Fruit fly (Drosophila melanogaster): ENCODE data around the gene CG15046.

The CG15046 gene

dm6 chrX:18479307-18480134 lies 9.9 kb downstream of the CG15046 start, which contains the start of gene CG32547:
Gene CG32547, minus strand, starts transcription at chrX:18479487.
- peak; percentile 88 for TF ChIP-seq psq (GFP tag; optimal IDR thresholded peaks at IDR 0.05)
- TF ChIP-seq OdsH (GFP tag; optimal IDR thresholded peaks at IDR 0.05) = no peak
- no peak for TF ChIP-seq dsf (GFP tag; optimal IDR thresholded peaks at IDR 0.05; ENCODE audit: borderline replicate concordance)
- peak; percentile 80 for TF ChIP-seq pan (optimal IDR thresholded peaks at IDR 0.05)
- peak; percentile 67 for TF ChIP-seq woc (GFP tag; optimal IDR thresholded peaks at IDR 0.05)
- no peak for TF ChIP-seq rgr (GFP tag; optimal IDR thresholded peaks at IDR 0.05)
- TF ChIP-seq Hnf4 (GFP tag; optimal IDR thresholded peaks at IDR 0.05) = no peak
- TF ChIP-seq Myc (optimal IDR thresholded peaks at IDR 0.05) = no peak
- no peak for TF ChIP-seq CG32264 (GFP tag; optimal IDR thresholded peaks at IDR 0.05)
- TF ChIP-seq foxo (GFP tag; optimal IDR thresholded peaks at IDR 0.05) = peak in 1 of 2 experiments; percentile 48
- TF ChIP-seq CrebA (GFP tag; optimal IDR thresholded peaks at IDR 0.05; ENCODE audit: borderline replicate concordance) = no peak
- TF ChIP-seq tai (GFP tag; optimal IDR thresholded peaks at IDR 0.05) = no peak
- TF ChIP-seq br (GFP tag; optimal IDR thresholded peaks at IDR 0.05) = no peak
- TF ChIP-seq brk (GFP tag; optimal IDR thresholded peaks at IDR 0.05) = no peak
- TF ChIP-seq fru (GFP tag; optimal IDR thresholded peaks at IDR 0.05) = peak; percentile 77
- TF ChIP-seq Sp1 (GFP tag; optimal IDR thresholded peaks at IDR 0.05) = no peak
- no peak for TF ChIP-seq Hr83 (GFP tag; optimal IDR thresholded peaks at IDR 0.05; ENCODE audit: poor library complexity, severe bottlenecking)
- no peak for TF ChIP-seq dl (GFP tag; optimal IDR thresholded peaks at IDR 0.05; ENCODE audit: insufficient read depth in 1 of 2, partially characterized antibody in 2 of 2)
- TF ChIP-seq HLH106 (tag; optimal IDR thresholded peaks at IDR 0.05) = peak; percentile 40
- TF ChIP-seq Rel (GFP tag; optimal IDR thresholded peaks at IDR 0.05) = no peak
- TF ChIP-seq Rel (tag; optimal IDR thresholded peaks at IDR 0.05) = peak; percentile 4
- TF ChIP-seq Dfd (GFP tag; optimal IDR thresholded peaks at IDR 0.05) = no peak
- no peak for TF ChIP-seq dmrt93B (GFP tag; optimal IDR thresholded peaks at IDR 0.05)
- no peak for TF ChIP-seq GATAd (GFP tag; optimal IDR thresholded peaks at IDR 0.05)
- TF ChIP-seq usp (GFP tag; optimal IDR thresholded peaks at IDR 0.05) = no peak
- TF ChIP-seq Vsx2 (GFP tag; optimal IDR thresholded peaks at IDR 0.05; ENCODE audit: partially characterized antibody) = no peak
- no peak for TF ChIP-seq Mio (GFP tag; optimal IDR thresholded peaks at IDR 0.05)
- no peak for TF ChIP-seq ey (GFP tag; optimal IDR thresholded peaks at IDR 0.05)
- no peak for TF ChIP-seq sv (GFP tag; optimal IDR thresholded peaks at IDR 0.05)
- peak; percentile 14 for TF ChIP-seq CG9705 (GFP tag; optimal IDR thresholded peaks at IDR 0.05)
- TF ChIP-seq Jra (GFP tag; optimal IDR thresholded peaks at IDR 0.05) = no peak
- TF ChIP-seq lola (GFP tag; optimal IDR thresholded peaks at IDR 0.05) = no peak
- no peak for TF ChIP-seq sage (GFP tag; optimal IDR thresholded peaks at IDR 0.05)
- TF ChIP-seq Hr78 (GFP tag; optimal IDR thresholded peaks at IDR 0.05) = no peak
- no peak for TF ChIP-seq Abd-B (GFP tag; optimal IDR thresholded peaks at IDR 0.05)
- TF ChIP-seq h (GFP tag; optimal IDR thresholded peaks at IDR 0.05) = peak; percentile 35
- no peak for TF ChIP-seq jim (GFP tag; optimal IDR thresholded peaks at IDR 0.05)

dm6 chrX:18467881-18468280 lies 21.5 kb downstream of the CG15046 start:
- TF ChIP-seq Myc (optimal IDR thresholded peaks at IDR 0.05) (no peak), sv (GFP tag; optimal IDR thresholded peaks at IDR 0.05) (no peak), HLH106 (tag; optimal IDR thresholded peaks at IDR 0.05) (no peak), Dif (GFP tag; optimal IDR thresholded peaks at IDR 0.05; ENCODE audit: partially characterized antibody) (no peak), Hr78 (GFP tag; optimal IDR thresholded peaks at IDR 0.05) (no peak), Sp1 (GFP tag; optimal IDR thresholded peaks at IDR 0.05) (no peak), ey (GFP tag; optimal IDR thresholded peaks at IDR 0.05) (no peak), OdsH (GFP tag; optimal IDR thresholded peaks at IDR 0.05) (no peak), rgr (GFP tag; optimal IDR thresholded peaks at IDR 0.05) (no peak), Jra (GFP tag; optimal IDR thresholded peaks at IDR 0.05) (no peak), Dfd (GFP tag; optimal IDR thresholded peaks at IDR 0.05) (no peak), Mio (GFP tag; optimal IDR thresholded peaks at IDR 0.05) (no peak), h (GFP tag; optimal IDR thresholded peaks at IDR 0.05) (no peak)

All from whole organism, wandering third instar larva.